Worm (Caenorhabditis elegans): ENCODE data around the gene npr-41.

DNA sequence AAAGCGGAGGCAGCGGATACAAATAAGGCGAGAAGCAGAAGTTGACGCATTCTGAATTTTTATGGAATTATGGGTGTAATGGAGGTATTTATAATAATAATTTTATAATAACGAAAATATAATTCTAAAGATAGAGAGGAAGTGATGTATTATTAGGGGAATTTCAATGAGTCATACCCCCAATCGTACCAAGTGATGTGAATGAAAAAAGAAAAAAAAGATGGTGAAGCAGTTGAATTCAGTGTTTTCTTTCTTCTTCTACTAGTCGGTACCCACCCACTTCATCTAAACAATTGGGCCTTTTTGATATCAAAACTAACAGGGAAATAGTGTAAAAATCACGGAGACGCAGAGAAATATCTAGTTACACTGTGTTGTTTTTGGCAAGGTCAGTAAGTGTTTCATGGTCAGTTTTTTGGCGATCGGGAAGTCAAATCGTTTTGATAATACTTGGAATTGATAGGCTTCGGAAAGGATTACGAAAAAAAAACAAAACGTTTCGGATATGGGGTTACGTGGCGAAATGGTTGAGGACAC is 23.7 kb upstream of the npr-41 start, which contains the start of gene ttr-18:
- TF ChIP-seq unc-55 (GFP tag; optimal IDR thresholded peaks at IDR 0.05) (no peak), ama-1 (optimal IDR thresholded peaks at IDR 0.05) (no peak), C38D4.7 (GFP tag; optimal IDR thresholded peaks at IDR 0.05) (no peak), C08G9.2 (tag; optimal IDR thresholded peaks at IDR 0.05) (no peak), unc-86 (tag; optimal IDR thresholded peaks at IDR 0.05) (no peak), elt-2 (tag; optimal IDR thresholded peaks at IDR 0.05) (no peak), ceh-19 (GFP tag; optimal IDR thresholded peaks at IDR 0.05) (no peak), pat-9 (tag; optimal IDR thresholded peaks at IDR 0.05) (no peak), ceh-9 (tag; optimal IDR thresholded peaks at IDR 0.05) (no peak), eyg-1 (tag; optimal IDR thresholded peaks at IDR 0.05) (no peak), Y22D7AL.16 (tag; optimal IDR thresholded peaks at IDR 0.05) (no peak), unc-42 (tag; optimal IDR thresholded peaks at IDR 0.05) (no peak), pha-4 (tag; optimal IDR thresholded peaks at IDR 0.05) (no peak), hlh-30 (tag; optimal IDR thresholded peaks at IDR 0.05; ENCODE audit: insufficient read depth) (no peak)
